Worm (Caenorhabditis elegans) whole organism, L3 larva: ENCODE measurements around the gene D1005.5.

Experiments
- ama-1 ChIP-seq: fragments of 150-350 bp; optimal IDR thresholded peaks from 2 replicates; lab custom pipeline; 2018
- ceh-28 ChIP-seq: fragments of 150-350 bp; optimal IDR thresholded peaks from 2 replicates; lab custom pipeline; 2014; ENCODE audit warnings: missing biosample characterization, missing genetic modification reagents, missing genetic modification characterization
- elt-1 ChIP-seq: fragments of 150-350 bp; optimal IDR thresholded peaks from 2 replicates; lab custom pipeline; 2014; ENCODE audit warnings: missing biosample characterization, missing genetic modification characterization
- lin-15B ChIP-seq: fragments of 150-350 bp; optimal IDR thresholded peaks from 2 replicates; lab custom pipeline; 2014; ENCODE audit warnings: missing biosample characterization, missing genetic modification characterization
- unc-39 ChIP-seq: sonication (generic microtip); optimal IDR thresholded peaks from 4 replicates; lab custom pipeline; 2017; ENCODE audit warnings: missing biosample characterization, missing genetic modification characterization

ce11 chrX:1495980-1496379 is 23.2 kb upstream of the D1005.5 start:
- TF ChIP-seq elt-1 (tag; lab: Kevin White, UChicago) (no peak), ama-1 (lab: Kevin White, UChicago) (no peak), ceh-28 (tag; lab: Kevin White, UChicago) (no peak), unc-39 (tag; lab: Kevin White, UChicago) (no peak), lin-15B (tag; lab: Kevin White, UChicago) (no peak)
